Worm (Caenorhabditis elegans) whole organism, late embryonic: ENCODE measurements around the gene F53F4.18.

Experiments
- C38D4.7 ChIP-seq: fragments of 200-800 bp; sonication (Bioruptor generic); optimal IDR thresholded peaks from 2 replicates; lab custom pipeline; 2018; ENCODE audit warnings: mild to moderate bottlenecking, missing genetic modification characterization, moderate library complexity, missing compliant biosample characterization
- F13H6.1 ChIP-seq: sonication (generic microtip); optimal IDR thresholded peaks from 2 replicates; lab custom pipeline; 2016; ENCODE audit warnings: missing genetic modification characterization, missing compliant biosample characterization
- K02D7.2 ChIP-seq: sonication (generic microtip); optimal IDR thresholded peaks from 2 replicates; lab custom pipeline; 2017; ENCODE audit warnings: mild to moderate bottlenecking, missing genetic modification characterization, missing compliant biosample characterization
- K09A11.1 ChIP-seq: sonication (generic microtip); optimal IDR thresholded peaks from 2 replicates; lab custom pipeline; 2017; ENCODE audit warnings: antibody characterized with exemption, mild to moderate bottlenecking, missing genetic modification characterization, missing compliant biosample characterization; ENCODE audit not compliant: insufficient read depth
- ahr-1 ChIP-seq: sonication (generic microtip); optimal IDR thresholded peaks from 2 replicates; lab custom pipeline; 2016; ENCODE audit warnings: missing genetic modification characterization, missing compliant biosample characterization
- ceh-18 ChIP-seq: sonication (generic microtip); optimal IDR thresholded peaks from 2 replicates; lab custom pipeline; 2016; ENCODE audit warnings: missing genetic modification characterization, missing compliant biosample characterization
- ceh-22 ChIP-seq: sonication (generic microtip); optimal IDR thresholded peaks from 2 replicates; lab custom pipeline; 2017; ENCODE audit warnings: missing biosample characterization, missing genetic modification characterization
- ceh-31 ChIP-seq: sonication (generic microtip); optimal IDR thresholded peaks from 2 replicates; lab custom pipeline; 2016; ENCODE audit warnings: missing genetic modification characterization, missing compliant biosample characterization
- ceh-45 ChIP-seq: fragments of 200-800 bp; sonication (Bioruptor generic); IDR thresholded peaks from 2 replicates; pipeline ENCODE4 v1.3.6; 2022; ENCODE audit warnings: missing genetic modification reagents, missing genetic modification characterization, missing compliant biosample characterization
- ceh-48 ChIP-seq: sonication (generic microtip); optimal IDR thresholded peaks from 2 replicates; lab custom pipeline; 2016; ENCODE audit warnings: missing genetic modification characterization, inconsistent platforms, missing compliant biosample characterization
- ceh-6 ChIP-seq: fragments of 200-800 bp; sonication (Bioruptor generic); optimal IDR thresholded peaks from 2 replicates; lab custom pipeline; 2018; ENCODE audit warnings: mild to moderate bottlenecking, missing genetic modification characterization, missing compliant biosample characterization
- che-1 ChIP-seq: sonication (generic microtip); optimal IDR thresholded peaks from 2 replicates; lab custom pipeline; 2016; ENCODE audit warnings: mild to moderate bottlenecking, missing genetic modification characterization, missing compliant biosample characterization
- dmd-4 ChIP-seq: sonication (generic microtip); optimal IDR thresholded peaks from 2 replicates; lab custom pipeline; 2016; ENCODE audit warnings: borderline replicate concordance, missing genetic modification characterization, missing compliant biosample characterization
- dve-1 ChIP-seq: sonication (generic microtip); optimal IDR thresholded peaks from 2 replicates; lab custom pipeline; 2017; ENCODE audit warnings: antibody characterized with exemption, mild to moderate bottlenecking, missing genetic modification characterization, missing compliant biosample characterization
- elt-2 ChIP-seq: sonication (generic microtip); optimal IDR thresholded peaks from 2 replicates; lab custom pipeline; 2016; ENCODE audit warnings: missing genetic modification reagents, missing genetic modification characterization, missing compliant biosample characterization
- eyg-1 ChIP-seq: sonication (generic microtip); optimal IDR thresholded peaks from 2 replicates; lab custom pipeline; 2016; ENCODE audit warnings: missing genotype, missing genetic modification characterization, missing compliant biosample characterization
- fax-1 ChIP-seq: sonication (generic microtip); optimal IDR thresholded peaks from 2 replicates; lab custom pipeline; 2016; ENCODE audit warnings: missing genotype, missing genetic modification characterization, missing compliant biosample characterization
- fkh-6 ChIP-seq: sonication (generic microtip); optimal IDR thresholded peaks from 2 replicates; lab custom pipeline; 2016; ENCODE audit warnings: missing genetic modification characterization, missing compliant biosample characterization
- hlh-13 ChIP-seq: fragments of 200-800 bp; sonication (Bioruptor generic); optimal IDR thresholded peaks from 2 replicates; lab custom pipeline; 2018; ENCODE audit warnings: mild to moderate bottlenecking, missing genetic modification characterization, missing compliant biosample characterization
- hlh-15 ChIP-seq: sonication (generic microtip); optimal IDR thresholded peaks from 2 replicates; lab custom pipeline; 2016; ENCODE audit warnings: missing genetic modification characterization, missing compliant biosample characterization
- hlh-30 ChIP-seq: sonication (generic microtip); optimal IDR thresholded peaks from 2 replicates; lab custom pipeline; 2017; ENCODE audit warnings: antibody characterized with exemption, missing genetic modification characterization, missing compliant biosample characterization; ENCODE audit not compliant: insufficient read depth
- hlh-8 ChIP-seq: sonication (generic microtip); optimal IDR thresholded peaks from 2 replicates; lab custom pipeline; 2016; ENCODE audit warnings: missing genotype, missing genetic modification characterization, missing compliant biosample characterization
- lim-6 ChIP-seq: sonication (generic microtip); optimal IDR thresholded peaks from 2 replicates; lab custom pipeline; 2016; ENCODE audit warnings: missing genetic modification characterization, missing compliant biosample characterization
- lin-11 ChIP-seq: fragments of 200-800 bp; sonication (Bioruptor generic); optimal IDR thresholded peaks from 2 replicates; lab custom pipeline; 2018; ENCODE audit warnings: mild to moderate bottlenecking, missing genetic modification characterization, missing compliant biosample characterization
- madf-2 ChIP-seq: sonication (generic microtip); optimal IDR thresholded peaks from 2 replicates; lab custom pipeline; 2017; ENCODE audit warnings: missing genetic modification characterization, missing compliant biosample characterization
- mec-3 ChIP-seq: sonication (generic microtip); optimal IDR thresholded peaks from 2 replicates; lab custom pipeline; 2016; ENCODE audit warnings: borderline replicate concordance, missing genetic modification characterization, missing compliant biosample characterization
- nfya-1 ChIP-seq: sonication (generic microtip); optimal IDR thresholded peaks from 2 replicates; lab custom pipeline; 2017; ENCODE audit warnings: missing genetic modification characterization, mild to moderate bottlenecking, missing compliant biosample characterization, antibody characterized with exemption, moderate library complexity
- nhr-232 ChIP-seq: sonication (generic microtip); optimal IDR thresholded peaks from 2 replicates; lab custom pipeline; 2016; ENCODE audit warnings: missing genetic modification characterization, missing compliant biosample characterization
- npax-4 ChIP-seq: sonication (generic microtip); optimal IDR thresholded peaks from 2 replicates; lab custom pipeline; 2016; ENCODE audit warnings: missing genetic modification characterization, missing compliant biosample characterization
- pag-3 ChIP-seq: sonication (generic microtip); optimal IDR thresholded peaks from 2 replicates; lab custom pipeline; 2016; ENCODE audit warnings: missing compliant biosample characterization, missing genetic modification characterization, borderline replicate concordance
- pat-9 ChIP-seq: fragments of 200-800 bp; sonication (Bioruptor generic); optimal IDR thresholded peaks from 2 replicates; lab custom pipeline; 2018; ENCODE audit warnings: mild to moderate bottlenecking, missing genetic modification characterization, moderate library complexity, missing compliant biosample characterization
- pax-1 ChIP-seq: fragments of 150-350 bp; optimal IDR thresholded peaks from 2 replicates; lab custom pipeline; 2014; ENCODE audit warnings: missing biosample characterization, missing genetic modification characterization
- pha-2 ChIP-seq: sonication (generic microtip); optimal IDR thresholded peaks from 2 replicates; lab custom pipeline; 2017; ENCODE audit warnings: mild to moderate bottlenecking, missing genetic modification characterization, missing compliant biosample characterization
- pros-1 ChIP-seq: fragments of 150-350 bp; optimal IDR thresholded peaks from 2 replicates; lab custom pipeline; 2014; ENCODE audit warnings: missing biosample characterization, missing genetic modification reagents, missing genetic modification characterization
- ref-2 ChIP-seq: sonication (generic microtip); optimal IDR thresholded peaks from 2 replicates; lab custom pipeline; 2016; ENCODE audit warnings: missing genetic modification characterization, missing compliant biosample characterization
- rnt-1 ChIP-seq: sonication (generic microtip); optimal IDR thresholded peaks from 2 replicates; lab custom pipeline; 2016; ENCODE audit warnings: missing genetic modification characterization, missing compliant biosample characterization
- sox-2 ChIP-seq: fragments of 200-800 bp; sonication (Bioruptor generic); IDR thresholded peaks from 2 replicates; pipeline ENCODE4 v1.3.6; 2022; ENCODE audit warnings: missing genetic modification reagents, missing genetic modification characterization, missing compliant biosample characterization
- sox-4 ChIP-seq: sonication (generic microtip); optimal IDR thresholded peaks from 2 replicates; lab custom pipeline; 2017; ENCODE audit warnings: mild to moderate bottlenecking, missing genetic modification characterization, inconsistent platforms, missing compliant biosample characterization
- tbx-2 ChIP-seq: sonication (generic microtip); optimal IDR thresholded peaks from 2 replicates; lab custom pipeline; 2016; ENCODE audit warnings: missing genetic modification characterization, missing compliant biosample characterization
- unc-3 ChIP-seq, 2 experiments: fragments of 200-800 bp in 1 of 2; sonication (Bioruptor generic) in 1 of 2; sonication (generic microtip) in 1 of 2; conservative IDR thresholded peaks in 1 of 2; optimal IDR thresholded peaks in 1 of 2; 2 replicates each; pipeline versions ENCODE4 v1.3.6 to Lab custom; 2016 to 2022; ENCODE audit warnings: missing compliant biosample characterization in 2 of 2, missing genetic modification characterization in 2 of 2, missing genetic modification reagents in 1 of 2
- unc-42 ChIP-seq: sonication (generic microtip); optimal IDR thresholded peaks from 2 replicates; lab custom pipeline; 2016; ENCODE audit warnings: missing genotype, missing genetic modification characterization, missing compliant biosample characterization
- unc-55 ChIP-seq: sonication (generic microtip); optimal IDR thresholded peaks from 2 replicates; lab custom pipeline; 2017; ENCODE audit warnings: missing biosample characterization, missing genetic modification reagents, missing genetic modification characterization
- unc-86 ChIP-seq: sonication (generic microtip); optimal IDR thresholded peaks from 2 replicates; lab custom pipeline; 2016; ENCODE audit warnings: missing genetic modification characterization, missing compliant biosample characterization
- zip-5 ChIP-seq: sonication (generic microtip); optimal IDR thresholded peaks from 2 replicates; lab custom pipeline; 2016; ENCODE audit warnings: missing genetic modification characterization, missing compliant biosample characterization

The F53F4.18 gene

ce11 chrV:13562748-13563147 lies 27.2 kb upstream of the F53F4.18 start:
- TF ChIP-seq ceh-22 (tag; lab: Kevin White, UChicago), result no peak
- no peak for TF ChIP-seq mec-3 (tag; lab: Kevin White, UChicago)
- TF ChIP-seq hlh-13 (GFP tag; lab: Kevin White, UChicago), result no peak
- TF ChIP-seq fkh-6 (tag; lab: Kevin White, UChicago), result no peak
- no peak for TF ChIP-seq ceh-45 (GFP tag; lab: Robert Waterston, UW)
- TF ChIP-seq K09A11.1 (tag; lab: Kevin White, UChicago), result no peak
- no peak for TF ChIP-seq hlh-15
- no peak for TF ChIP-seq pag-3 (tag; lab: Kevin White, UChicago)
- no peak for TF ChIP-seq ceh-18 (tag; lab: Kevin White, UChicago)
- TF ChIP-seq zip-5 (tag; lab: Kevin White, UChicago), result no peak
- TF ChIP-seq unc-86 (tag; lab: Kevin White, UChicago), result no peak
- TF ChIP-seq rnt-1 (tag; lab: Kevin White, UChicago), result no peak
- no peak for TF ChIP-seq hlh-8 (tag; lab: Kevin White, UChicago)
- no peak for TF ChIP-seq che-1
- TF ChIP-seq, all 69 proteins: peak for 0

ce11 chrV:13563841-13564240 lies 26.1 kb upstream of the F53F4.18 start, which contains the start of gene grl-17:
Gene grl-17, minus strand, starts transcription at chrV:13563941.
- TF ChIP-seq hlh-8 (tag; lab: Kevin White, UChicago) (no peak), rnt-1 (tag; lab: Kevin White, UChicago) (no peak), nhr-232 (tag; lab: Kevin White, UChicago) (no peak), hlh-30 (tag; lab: Kevin White, UChicago) (no peak), hlh-13 (GFP tag; lab: Kevin White, UChicago) (no peak), dve-1 (tag; lab: Kevin White, UChicago) (no peak), madf-2 (tag; lab: Kevin White, UChicago) (no peak), unc-3 (GFP tag; conservative IDR thresholded peaks at IDR 0.05; lab: Robert Waterston, UW) (no peak), unc-3 (tag; optimal IDR thresholded peaks at IDR 0.05; lab: Kevin White, UChicago) (no peak), K02D7.2 (tag; lab: Kevin White, UChicago) (no peak), che-1 (no peak), unc-55 (GFP tag; lab: Kevin White, UChicago) (no peak), F13H6.1 (tag; lab: Kevin White, UChicago) (no peak), ahr-1 (tag; lab: Kevin White, UChicago) (no peak), pros-1 (tag; lab: Kevin White, UChicago) (no peak)

- TF ChIP-seq ahr-1 (tag; lab: Kevin White, UChicago) (no peak), ref-2 (tag; lab: Kevin White, UChicago) (no peak), unc-86 (tag; lab: Kevin White, UChicago) (no peak), npax-4 (tag; lab: Kevin White, UChicago) (no peak), ceh-18 (tag; lab: Kevin White, UChicago) (peak; percentile 51), tbx-2 (tag; lab: Kevin White, UChicago) (peak; percentile 26), elt-2 (peak; percentile 64), pha-2 (no peak), unc-3 (GFP tag; conservative IDR thresholded peaks at IDR 0.05; lab: Robert Waterston, UW) (no peak), unc-3 (tag; optimal IDR thresholded peaks at IDR 0.05; lab: Kevin White, UChicago) (no peak), fax-1 (tag; lab: Kevin White, UChicago) (no peak), pat-9 (tag; lab: Kevin White, UChicago) (no peak), ceh-45 (GFP tag; lab: Robert Waterston, UW) (no peak), madf-2 (tag; lab: Kevin White, UChicago) (no peak), fkh-6 (tag; lab: Kevin White, UChicago) (no peak), ceh-48 (tag; lab: Kevin White, UChicago) (peak; percentile 26), eyg-1 (no peak), ceh-31 (peak; percentile 49), pros-1 (tag; lab: Kevin White, UChicago) (no peak), zip-5 (tag; lab: Kevin White, UChicago) (no peak), mec-3 (tag; lab: Kevin White, UChicago) (no peak), hlh-15 (no peak), K02D7.2 (tag; lab: Kevin White, UChicago) (no peak), unc-42 (tag; lab: Kevin White, UChicago) (peak; percentile 5), ceh-6 (GFP tag; lab: Kevin White, UChicago) (no peak), sox-2 (GFP tag; lab: Robert Waterston, UW) (peak; percentile 15; the same call in 1 of the 2 replicates), unc-55 (GFP tag; lab: Kevin White, UChicago) (peak; percentile 45), sox-4 (tag; lab: Kevin White, UChicago) (no peak), C38D4.7 (GFP tag; lab: Kevin White, UChicago) (no peak), lin-11 (no peak), lim-6 (tag; lab: Kevin White, UChicago) (no peak), nhr-232 (tag; lab: Kevin White, UChicago) (no peak), nfya-1 (tag; lab: Kevin White, UChicago) (peak; percentile 67), hlh-30 (tag; lab: Kevin White, UChicago) (peak; percentile 94), pax-1 (no peak), dmd-4 (tag; lab: Kevin White, UChicago) (no peak)
Measured at ce11 chrV:13565197-13565596, 24.7 kb upstream of the F53F4.18 start.
